Fruit fly (Drosophila melanogaster): ENCODE results near the gene CCKLR-17D3.

Gene CCKLR-17D3

dm6 chrX:18801293-18801692, 27.5 kb upstream of the CCKLR-17D3 start:
- no peak for TF ChIP-seq Sry-β (GFP tag; optimal IDR thresholded peaks at IDR 0.05)
- no peak for TF ChIP-seq sr (GFP tag; IDR thresholded peaks at IDR 0.05)
- TF ChIP-seq CG7271 (tag; optimal IDR thresholded peaks at IDR 0.05), result no peak
- no peak for TF ChIP-seq CG17328 (GFP tag; IDR thresholded peaks at IDR 0.05)
- no peak for TF ChIP-seq jing (GFP tag; optimal IDR thresholded peaks at IDR 0.05)
- TF ChIP-seq aop (GFP tag; IDR thresholded peaks at IDR 0.05), result no peak
- TF ChIP-seq CG17568 (GFP tag; optimal IDR thresholded peaks at IDR 0.05), result no peak
- TF ChIP-seq sd (tag; optimal IDR thresholded peaks at IDR 0.05), result no peak
- TF ChIP-seq wdn (GFP tag; IDR thresholded peaks at IDR 0.05), result no peak
- TF ChIP-seq CG10543 (GFP tag; optimal IDR thresholded peaks at IDR 0.05), result no peak
- TF ChIP-seq CG15269 (tag; optimal IDR thresholded peaks at IDR 0.05), result no peak
- TF ChIP-seq MBD-R2 (GFP tag; IDR thresholded peaks at IDR 0.05), result no peak
- TF ChIP-seq CG14860 (GFP tag; IDR thresholded peaks at IDR 0.05; ENCODE audit: partially characterized antibody), result no peak
- TF ChIP-seq Fer2 (tag; optimal IDR thresholded peaks at IDR 0.05), result no peak
- TF ChIP-seq Bdp1 (GFP tag; optimal IDR thresholded peaks at IDR 0.05), result no peak
- TF ChIP-seq MESR4 (GFP tag; optimal IDR thresholded peaks at IDR 0.05), result no peak
- TF ChIP-seq Hr51 (GFP tag; optimal IDR thresholded peaks at IDR 0.05), result no peak
- no peak for TF ChIP-seq HLH54F (GFP tag; optimal IDR thresholded peaks at IDR 0.05)
- TF ChIP-seq zfh2 (GFP tag; optimal IDR thresholded peaks at IDR 0.05), result no peak

dm6 chrX:18800167-18800566, 26.3 kb upstream of the CCKLR-17D3 start:
- TF ChIP-seq HLHmδ (GFP tag; optimal IDR thresholded peaks at IDR 0.05) (no peak), dmrt11E (tag; optimal IDR thresholded peaks at IDR 0.05) (peak; percentile 1), Drgx (GFP tag; IDR thresholded peaks at IDR 0.05) (peak; percentile 57; the same call in 1 of the 2 replicates), CG9797 (GFP tag; optimal IDR thresholded peaks at IDR 0.05) (no peak), twi (tag; optimal IDR thresholded peaks at IDR 0.05) (no peak), phol (tag; optimal IDR thresholded peaks at IDR 0.05) (no peak), CG10979 (tag; optimal IDR thresholded peaks at IDR 0.05) (peak; percentile 4), D19A (tag; optimal IDR thresholded peaks at IDR 0.05) (peak; percentile 95), sens (GFP tag) (peak; percentile 82), bsh (GFP tag; optimal IDR thresholded peaks at IDR 0.05) (peak in 1 of 2 experiments; percentile 65), sqz (GFP tag; optimal IDR thresholded peaks at IDR 0.05) (peak; percentile 34)

- TF ChIP-seq abd-A (tag; optimal IDR thresholded peaks at IDR 0.05), result peak; percentile 13
- peak; percentile 66 for TF ChIP-seq zen (tag; optimal IDR thresholded peaks at IDR 0.05)
- peak; percentile 97 for TF ChIP-seq CG15479 (GFP tag; optimal IDR thresholded peaks at IDR 0.05)
- peak; percentile 88 for TF ChIP-seq grn (GFP tag; optimal IDR thresholded peaks at IDR 0.05)
- TF ChIP-seq cad (GFP tag; optimal IDR thresholded peaks at IDR 0.05), result peak; percentile 95
- no peak for TF ChIP-seq Sox100B (GFP tag; optimal IDR thresholded peaks at IDR 0.05)
- peak; percentile 37 for TF ChIP-seq twi (tag; optimal IDR thresholded peaks at IDR 0.05)
- TF ChIP-seq insv (GFP tag; optimal IDR thresholded peaks at IDR 0.05), result peak in 1 of 2 experiments; percentile 75
- no peak for TF ChIP-seq Oaz (GFP tag; IDR thresholded peaks at IDR 0.05)
- TF ChIP-seq tll (GFP tag; optimal IDR thresholded peaks at IDR 0.05), result peak in 1 of 2 experiments; percentile 48
- TF ChIP-seq CG4730 (GFP tag; IDR thresholded peaks at IDR 0.05), result no peak
- no peak for TF ChIP-seq exex (tag; optimal IDR thresholded peaks at IDR 0.05)
These were observed 25.6 kb upstream of the CCKLR-17D3 start for dm6 chrX:18799307-18799855.

Measured in whole organism, embryonic.